Fruit fly (Drosophila melanogaster) whole organism: ENCODE measurements around the gene CG1806.

ENCODE experiments used
- EcR ChIP-seq, 2 experiments: fragments of >200 bp; optimal IDR thresholded peaks; 2 replicates each; lab custom pipeline; 2017; ENCODE audit warnings: missing biosample characterization in 2 of 2, missing genetic modification characterization in 2 of 2, missing genetic modification reagents in 2 of 2
- psq ChIP-seq: fragments of >200 bp; optimal IDR thresholded peaks from 2 replicates; lab custom pipeline; 2017

dm6 chrX:12003437-12004394 lies 3.3 kb upstream of the CG1806 start, which contains the start of gene fw:
- no peak for TF ChIP-seq psq (lab: Kevin White, UChicago)
- TF ChIP-seq EcR (GFP tag; optimal IDR thresholded peaks at IDR 0.05; lab: Kevin White, UChicago) = no peak
